Fruit fly (Drosophila melanogaster) whole organism, embryonic: ENCODE results near the gene trem.
A peak's percentile ranks its signal among the peaks of the same experiment; 100 is the strongest.

Source experiments
- Ada2b ChIP-seq: fragments of 200-800 bp; sonication (Bioruptor generic); IDR thresholded peaks from 2 replicates; pipeline ENCODE4 v1.3.6; 2022; ENCODE audit warnings: missing biosample characterization, missing genetic modification characterization
- CG12391 ChIP-seq: fragments of 200-800 bp; sonication (Bioruptor generic); optimal IDR thresholded peaks from 3 replicates; lab custom pipeline; 2018; ENCODE audit warnings: missing biosample characterization, mild to moderate bottlenecking, missing genetic modification characterization, moderate library complexity
- CG14014 ChIP-seq: fragments of 200-800 bp; sonication (Bioruptor generic); IDR thresholded peaks from 2 replicates; pipeline ENCODE4 v1.3.6; 2022; ENCODE audit warnings: missing biosample characterization, missing genetic modification characterization
- CG15269 ChIP-seq: fragments of 200-800 bp; sonication (Bioruptor generic); optimal IDR thresholded peaks from 2 replicates; lab custom pipeline; 2018; ENCODE audit warnings: missing biosample characterization, mild to moderate bottlenecking, missing genetic modification characterization, moderate library complexity
- CG1832 ChIP-seq: fragments of 200-800 bp; sonication (Bioruptor generic); optimal IDR thresholded peaks from 2 replicates; lab custom pipeline; 2017; ENCODE audit warnings: missing biosample characterization, mild to moderate bottlenecking, missing genetic modification characterization, inconsistent platforms
- CG2678 ChIP-seq: fragments of 200-800 bp; sonication (Bioruptor generic); optimal IDR thresholded peaks from 3 replicates; lab custom pipeline; 2019; ENCODE audit warnings: missing biosample characterization, mild to moderate bottlenecking, missing genetic modification characterization, moderate library complexity
- CG2875 ChIP-seq: fragments of 200-800 bp; sonication (Bioruptor generic); optimal IDR thresholded peaks from 2 replicates; lab custom pipeline; 2017; ENCODE audit warnings: missing biosample characterization, mild to moderate bottlenecking, missing genetic modification characterization, missing genetic modification reagents
- CG31441 ChIP-seq: fragments of 200-800 bp; sonication (Bioruptor generic); IDR thresholded peaks from 2 replicates; pipeline ENCODE4 v1.3.6; 2022; ENCODE audit warnings: missing biosample characterization, missing genetic modification characterization
- CG32772 ChIP-seq: fragments of 200-800 bp; sonication (Bioruptor generic); IDR thresholded peaks from 2 replicates; pipeline ENCODE4 v1.3.6; 2022; ENCODE audit warnings: missing biosample characterization, missing genetic modification characterization
- CG3407 ChIP-seq: fragments of 200-800 bp; sonication (Bioruptor generic); optimal IDR thresholded peaks from 2 replicates; lab custom pipeline; 2018; ENCODE audit warnings: missing biosample characterization, mild to moderate bottlenecking, missing genetic modification characterization
- CG4328 ChIP-seq: fragments of 200-800 bp; sonication (Bioruptor generic); optimal IDR thresholded peaks from 3 replicates; lab custom pipeline; 2017; ENCODE audit warnings: missing biosample characterization, missing genetic modification reagents, missing genetic modification characterization
- CG6654 ChIP-seq: fragments of 200-800 bp; sonication (Bioruptor generic); optimal IDR thresholded peaks from 2 replicates; lab custom pipeline; 2017; ENCODE audit warnings: missing biosample characterization, mild to moderate bottlenecking, missing genetic modification characterization
- CG6683 ChIP-seq: fragments of 200-800 bp; sonication (Bioruptor generic); optimal IDR thresholded peaks from 2 replicates; lab custom pipeline; 2017; ENCODE audit warnings: missing biosample characterization, mild to moderate bottlenecking, missing genetic modification characterization, missing genetic modification reagents
- CG9215 ChIP-seq: fragments of 200-800 bp; sonication (Bioruptor generic); IDR thresholded peaks from 2 replicates; pipeline ENCODE4 v1.3.6; 2022; ENCODE audit warnings: missing biosample characterization, missing genetic modification characterization
- CG9932 ChIP-seq: fragments of 200-800 bp; sonication (Bioruptor generic); IDR thresholded peaks from 2 replicates; pipeline ENCODE4 v1.3.6; 2022; ENCODE audit warnings: missing biosample characterization, missing genetic modification characterization
- CHES-1-like ChIP-seq: fragments of 200-800 bp; sonication (Bioruptor generic); optimal IDR thresholded peaks from 2 replicates; lab custom pipeline; 2016; ENCODE audit warnings: missing biosample characterization, missing genetic modification characterization
- D ChIP-seq, 2 experiments: fragments of 200-800 bp in 1 of 2; fragments of >200 bp in 1 of 2; sonication (Bioruptor generic) in 1 of 2; optimal IDR thresholded peaks; 2 replicates in 1 of 2; 3 replicates in 1 of 2; lab custom pipeline; 2017; ENCODE audit warnings: mild to moderate bottlenecking in 1 of 2, missing biosample characterization in 1 of 2, missing genetic modification characterization in 1 of 2, missing genetic modification reagents in 1 of 2
- Dbx ChIP-seq: fragments of 200-800 bp; sonication (Bioruptor generic); IDR thresholded peaks from 3 replicates; pipeline ENCODE4 v1.3.6; 2022; ENCODE audit warnings: missing biosample characterization, missing genetic modification characterization
- Dll ChIP-seq: fragments of 200-800 bp; sonication (Bioruptor generic); IDR thresholded peaks from 4 replicates; pipeline ENCODE4 v1.3.6; 2022; ENCODE audit warnings: missing biosample characterization, missing genetic modification characterization; ENCODE audit not compliant: partially characterized antibody
- Elba2 ChIP-seq: fragments of 200-800 bp; sonication (Bioruptor generic); optimal IDR thresholded peaks from 3 replicates; lab custom pipeline; 2016; ENCODE audit warnings: missing biosample characterization, missing genetic modification characterization
- Fer3 ChIP-seq: fragments of 200-800 bp; sonication (Bioruptor generic); optimal IDR thresholded peaks from 2 replicates; lab custom pipeline; 2018; ENCODE audit warnings: missing biosample characterization, mild to moderate bottlenecking, missing genetic modification characterization, moderate library complexity
- Med ChIP-seq: fragments of 200-800 bp; sonication (Bioruptor generic); peaks from one replicate; lab custom pipeline; 2016; ENCODE audit warnings: missing biosample characterization, missing genetic modification characterization, mild to moderate bottlenecking, inconsistent platforms, moderate library complexity
- NFAT ChIP-seq: fragments of 200-800 bp; sonication (Bioruptor generic); IDR thresholded peaks from 2 replicates; pipeline ENCODE4 v1.3.6; 2022; ENCODE audit warnings: missing biosample characterization, missing genetic modification characterization
- NK7.1 ChIP-seq: fragments of 200-800 bp; sonication (Bioruptor generic); optimal IDR thresholded peaks from 3 replicates; lab custom pipeline; 2016; ENCODE audit warnings: missing biosample characterization, missing genetic modification characterization
- Nf-YB ChIP-seq: fragments of 200-800 bp; sonication (Bioruptor generic); optimal IDR thresholded peaks from 3 replicates; lab custom pipeline; 2019; ENCODE audit warnings: missing biosample characterization, mild to moderate bottlenecking, missing genetic modification characterization, moderate library complexity
- Ravus ChIP-seq: fragments of 200-800 bp; sonication (Bioruptor generic); IDR thresholded peaks from 2 replicates; pipeline ENCODE4 v1.3.6; 2022; ENCODE audit warnings: missing biosample characterization, missing genetic modification characterization
- Tbp ChIP-seq: fragments of >200 bp; optimal IDR thresholded peaks from 2 replicates; lab custom pipeline; 2018; ENCODE audit warnings: missing biosample characterization, missing genetic modification characterization
- Usf ChIP-seq: fragments of 200-800 bp; sonication (Bioruptor generic); optimal IDR thresholded peaks from 2 replicates; lab custom pipeline; 2017; ENCODE audit warnings: missing genotype, missing biosample characterization, missing genetic modification characterization
- al ChIP-seq: fragments of 200-800 bp; sonication (Bioruptor generic); IDR thresholded peaks from 2 replicates; pipeline ENCODE4 v1.3.6; 2022; ENCODE audit warnings: missing biosample characterization, missing genetic modification characterization
- az2 ChIP-seq: fragments of 200-800 bp; sonication (Bioruptor generic); optimal IDR thresholded peaks from 3 replicates; lab custom pipeline; 2016; ENCODE audit warnings: missing biosample characterization, missing genetic modification characterization
- caup ChIP-seq: fragments of 200-800 bp; sonication (Bioruptor generic); optimal IDR thresholded peaks from 3 replicates; lab custom pipeline; 2017; ENCODE audit warnings: missing biosample characterization, mild to moderate bottlenecking, missing genetic modification characterization, moderate library complexity; ENCODE audit not compliant: severe bottlenecking
- cg ChIP-seq: fragments of 200-800 bp; sonication (Bioruptor generic); optimal IDR thresholded peaks from 3 replicates; lab custom pipeline; 2019; ENCODE audit warnings: missing biosample characterization, mild to moderate bottlenecking, missing genetic modification characterization, moderate library complexity
- croc ChIP-seq: fragments of 200-800 bp; sonication (Bioruptor generic); conservative IDR thresholded peaks from 3 replicates; pipeline ENCODE4 v1.3.6; 2022; ENCODE audit warnings: missing biosample characterization, missing genetic modification characterization
- da ChIP-seq: fragments of 200-800 bp; sonication (Bioruptor generic); optimal IDR thresholded peaks from 2 replicates; lab custom pipeline; 2016; ENCODE audit warnings: missing biosample characterization, missing genetic modification characterization
- fd102C ChIP-seq: fragments of 200-800 bp; sonication (Bioruptor generic); optimal IDR thresholded peaks from 2 replicates; lab custom pipeline; 2018; ENCODE audit warnings: missing biosample characterization, mild to moderate bottlenecking, missing genetic modification characterization, moderate library complexity
- gcm2 ChIP-seq: fragments of 200-800 bp; sonication (Bioruptor generic); optimal IDR thresholded peaks from 2 replicates; lab custom pipeline; 2016; ENCODE audit warnings: missing biosample characterization, missing genetic modification characterization
- grau ChIP-seq: fragments of 200-800 bp; optimal IDR thresholded peaks from 3 replicates; lab custom pipeline; 2019; ENCODE audit warnings: missing biosample characterization, mild to moderate bottlenecking, missing genetic modification characterization, moderate library complexity
- her ChIP-seq: fragments of 200-800 bp; sonication (Bioruptor generic); optimal IDR thresholded peaks from 2 replicates; lab custom pipeline; 2016; ENCODE audit warnings: missing biosample characterization, missing genetic modification characterization
- jumu ChIP-seq: fragments of 200-800 bp; sonication (Bioruptor generic); optimal IDR thresholded peaks from 3 replicates; lab custom pipeline; 2016; ENCODE audit warnings: missing biosample characterization, missing genetic modification characterization
- kni ChIP-seq: fragments of 200-800 bp; sonication (Bioruptor generic); optimal IDR thresholded peaks from 3 replicates; lab custom pipeline; 2017; ENCODE audit warnings: mild to moderate bottlenecking, missing biosample characterization, missing genetic modification reagents, missing genetic modification characterization
- lov ChIP-seq, 2 experiments: fragments of 200-800 bp in 1 of 2; fragments of >200 bp in 1 of 2; sonication (Bioruptor generic) in 1 of 2; IDR thresholded peaks in 1 of 2; optimal IDR thresholded peaks in 1 of 2; 2 replicates in 1 of 2; 3 replicates in 1 of 2; pipeline versions ENCODE4 v1.3.6 to Lab custom; 2017 to 2022; ENCODE audit warnings: missing biosample characterization in 1 of 2, missing genetic modification characterization in 1 of 2
- onecut ChIP-seq: fragments of 200-800 bp; sonication (Bioruptor generic); IDR thresholded peaks from 2 replicates; pipeline ENCODE4 v1.3.6; 2022; ENCODE audit warnings: missing biosample characterization, missing genetic modification characterization
- peb ChIP-seq: fragments of 200-800 bp; sonication (Bioruptor generic); IDR thresholded peaks from 2 replicates; pipeline ENCODE4 v1.3.6; 2022; ENCODE audit warnings: missing biosample characterization, missing genetic modification characterization
- pfk ChIP-seq: fragments of 200-800 bp; sonication (Bioruptor generic); optimal IDR thresholded peaks from 2 replicates; lab custom pipeline; 2018; ENCODE audit warnings: missing biosample characterization, mild to moderate bottlenecking, missing genetic modification characterization, moderate library complexity
- pita ChIP-seq: fragments of 200-800 bp; sonication (Bioruptor generic); optimal IDR thresholded peaks from 2 replicates; lab custom pipeline; 2017; ENCODE audit warnings: missing biosample characterization, mild to moderate bottlenecking, missing genetic modification characterization
- pros ChIP-seq: fragments of 200-800 bp; sonication (Bioruptor generic); optimal IDR thresholded peaks from 3 replicates; lab custom pipeline; 2019; ENCODE audit warnings: missing biosample characterization, mild to moderate bottlenecking, missing genetic modification characterization, moderate library complexity
- repo ChIP-seq: fragments of 200-800 bp; sonication (Bioruptor generic); optimal IDR thresholded peaks from 2 replicates; lab custom pipeline; 2016; ENCODE audit warnings: missing biosample characterization, missing genetic modification characterization
- ssp ChIP-seq: fragments of 200-800 bp; sonication (Bioruptor generic); IDR thresholded peaks from 2 replicates; pipeline ENCODE4 v1.3.6; 2022; ENCODE audit warnings: missing biosample characterization, missing genetic modification characterization
- unpg ChIP-seq: fragments of 200-800 bp; sonication (Bioruptor generic); optimal IDR thresholded peaks from 3 replicates; lab custom pipeline; 2018; ENCODE audit warnings: missing biosample characterization, mild to moderate bottlenecking, missing genetic modification characterization, moderate library complexity

trem gene

dm6 chr3R:20008372-20009051, 22.6 kb downstream of the trem start, which contains the start of the genes Hs6st and MED25 (continued):
- no peak for TF ChIP-seq CG1832 (GFP tag; lab: Kevin White, UChicago)
- no peak for TF ChIP-seq pros (GFP tag; lab: Kevin White, UChicago)
- TF ChIP-seq caup, result peak; percentile 65
- TF ChIP-seq D (optimal IDR thresholded peaks at IDR 0.05; lab: Kevin White, UChicago), result no peak
- TF ChIP-seq D (GFP tag; optimal IDR thresholded peaks at IDR 0.05; lab: Kevin White, UChicago), result peak; percentile 19
- peak; percentile 55 for TF ChIP-seq CG12391
- TF ChIP-seq CG4328 (GFP tag; lab: Kevin White, UChicago), result peak; percentile 48
- TF ChIP-seq Fer3 (tag; lab: Kevin White, UChicago), result peak; percentile 32
- TF ChIP-seq CG9932 (GFP tag; lab: Robert Waterston, UW), result peak; percentile 29; the same call in 1 of the 2 replicates
- TF ChIP-seq Ada2b, result no peak; the same call in 1 of the 2 replicates
- no peak for TF ChIP-seq CG2678
- TF ChIP-seq az2 (GFP tag; lab: Kevin White, UChicago), result peak; percentile 24
- TF ChIP-seq CG2875 (GFP tag; lab: Kevin White, UChicago), result no peak
- TF ChIP-seq Dbx, result peak; percentile 70
- peak; percentile 46; the same call in 1 of the 2 replicates for TF ChIP-seq onecut
- TF ChIP-seq grau (tag; lab: Kevin White, UChicago), result peak; percentile 38
- no peak for TF ChIP-seq croc (GFP tag; lab: Robert Waterston, UW)
- TF ChIP-seq CG14014, result peak; percentile 40; the same call in 1 of the 2 replicates
- no peak for TF ChIP-seq CG15269 (tag; lab: Kevin White, UChicago)
- peak; percentile 72 for TF ChIP-seq Med (GFP tag; lab: Kevin White, UChicago)
- peak; percentile 53; the same call in 1 of the 2 replicates for TF ChIP-seq CG31441 (GFP tag; lab: Robert Waterston, UW)
- TF ChIP-seq CG3407 (GFP tag; lab: Kevin White, UChicago), result no peak
- peak; percentile 2 for TF ChIP-seq NK7.1 (GFP tag; lab: Kevin White, UChicago)
- no peak for TF ChIP-seq fd102C (GFP tag; lab: Kevin White, UChicago)
- no peak for TF ChIP-seq CG9215 (GFP tag; lab: Robert Waterston, UW)
- TF ChIP-seq CG32772, result no peak
- TF ChIP-seq Elba2 (GFP tag; lab: Kevin White, UChicago), result peak; percentile 98
- TF ChIP-seq ssp (GFP tag; lab: Robert Waterston, UW), result no peak
- TF ChIP-seq peb (GFP tag; lab: Robert Waterston, UW), result no peak
- peak; percentile 4 for TF ChIP-seq unpg (GFP tag; lab: Kevin White, UChicago)
- TF ChIP-seq kni (GFP tag; lab: Kevin White, UChicago), result peak; percentile 50
- no peak for TF ChIP-seq gcm2 (GFP tag; lab: Kevin White, UChicago)
- no peak for TF ChIP-seq CG6654
- no peak for TF ChIP-seq NFAT (GFP tag; lab: Robert Waterston, UW)
- TF ChIP-seq Tbp, result no peak
- TF ChIP-seq jumu (GFP tag; lab: Kevin White, UChicago), result no peak
- no peak for TF ChIP-seq Ravus (GFP tag; lab: Robert Waterston, UW)
- TF ChIP-seq pfk, result peak; percentile 14
- no peak for TF ChIP-seq cg (GFP tag; lab: Kevin White, UChicago)
- no peak for TF ChIP-seq pita (GFP tag; lab: Kevin White, UChicago)
- peak; percentile 35 for TF ChIP-seq CG6683 (GFP tag; lab: Kevin White, UChicago)
- no peak for TF ChIP-seq al
- TF ChIP-seq CHES-1-like, result no peak
- no peak for TF ChIP-seq repo
- no peak for TF ChIP-seq lov (optimal IDR thresholded peaks at IDR 0.05; lab: Kevin White, UChicago)
- TF ChIP-seq lov (GFP tag; IDR thresholded peaks at IDR 0.05; lab: Robert Waterston, UW), result no peak
- TF ChIP-seq Dll (GFP tag; lab: Robert Waterston, UW), result peak; percentile 87; the same call in 2 of the 4 replicates
- no peak for TF ChIP-seq da (GFP tag; lab: Kevin White, UChicago)
- no peak for TF ChIP-seq Usf (GFP tag; lab: Kevin White, UChicago)
- TF ChIP-seq Nf-YB (GFP tag; lab: Kevin White, UChicago), result no peak
- peak; percentile 18 for TF ChIP-seq her (GFP tag; lab: Kevin White, UChicago)
